Worm (Caenorhabditis elegans) whole organism, late embryonic: ENCODE data around the gene C34F11.5.

ENCODE experiments used
- ama-1 ChIP-seq: fragments of 150-350 bp; optimal IDR thresholded peaks from 2 replicates; lab custom pipeline; 2014
- ceh-22 ChIP-seq: sonication (generic microtip); optimal IDR thresholded peaks from 2 replicates; lab custom pipeline; 2017; ENCODE audit warnings: missing biosample characterization, missing genetic modification characterization
- fkh-10 ChIP-seq: fragments of 150-350 bp; optimal IDR thresholded peaks from 2 replicates; lab custom pipeline; 2014; ENCODE audit warnings: missing biosample characterization, missing genetic modification reagents, missing genetic modification characterization
- rnt-1 ChIP-seq: sonication (generic microtip); optimal IDR thresholded peaks from 2 replicates; lab custom pipeline; 2016; ENCODE audit warnings: missing genetic modification characterization, missing compliant biosample characterization
- ttx-3 ChIP-seq: sonication (generic microtip); optimal IDR thresholded peaks from 2 replicates; lab custom pipeline; 2016; ENCODE audit warnings: missing genetic modification reagents, missing genetic modification characterization, missing compliant biosample characterization

DNA sequence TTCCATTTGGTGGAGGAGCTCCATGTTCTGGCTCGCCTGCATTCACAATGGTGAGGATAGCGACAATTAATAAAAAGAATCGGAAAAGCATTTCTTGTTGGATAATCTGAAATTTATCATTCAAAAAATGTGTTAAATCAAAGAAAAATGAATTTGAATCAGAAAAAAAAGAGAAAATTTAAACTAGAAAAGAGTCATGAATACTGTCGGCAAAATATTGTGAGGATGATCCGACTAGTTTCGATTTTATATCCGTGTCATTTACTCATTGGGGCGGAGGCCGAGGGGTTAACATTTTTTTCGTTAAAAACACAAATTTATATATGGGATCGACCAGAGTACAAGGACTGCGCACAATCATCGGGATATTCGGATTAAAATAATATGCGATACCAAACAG, 17.7 kb upstream of the C34F11.5 start, which contains the start of gene C27D6.12:
- TF ChIP-seq ttx-3 (tag; lab: Kevin White, UChicago) (no peak), rnt-1 (no peak), ama-1 (lab: Kevin White, UChicago) (no peak), ceh-22 (tag; lab: Kevin White, UChicago) (no peak), fkh-10 (GFP tag; lab: Kevin White, UChicago) (no peak)
